Worm (Caenorhabditis elegans) whole organism, mixed stage, embryonic: ENCODE results near the gene F19B10.1.

ENCODE experiments used
- bed-3 ChIP-seq: fragments of 200-800 bp; sonication (Bioruptor generic); optimal IDR thresholded peaks from 3 replicates; lab custom pipeline; 2018; ENCODE audit warnings: mild to moderate bottlenecking, missing genetic modification characterization, moderate library complexity, missing compliant biosample characterization
- ceh-39 ChIP-seq: fragments of 150-350 bp; optimal IDR thresholded peaks from 2 replicates; lab custom pipeline; 2014; ENCODE audit warnings: missing biosample characterization, missing genetic modification characterization
- ceh-83 ChIP-seq: fragments of 200-800 bp; sonication (Bioruptor generic); optimal IDR thresholded peaks from 2 replicates; lab custom pipeline; 2018; ENCODE audit warnings: mild to moderate bottlenecking, missing genetic modification characterization, missing compliant biosample characterization
- elt-1 ChIP-seq: sonication (generic microtip); optimal IDR thresholded peaks from 2 replicates; lab custom pipeline; 2017; ENCODE audit warnings: missing genetic modification characterization, mild to moderate bottlenecking, missing compliant biosample characterization, antibody characterized with exemption, moderate library complexity, borderline replicate concordance; ENCODE audit not compliant: insufficient read depth
- flh-1 ChIP-seq: fragments of 200-800 bp; sonication (Bioruptor generic); optimal IDR thresholded peaks from 2 replicates; lab custom pipeline; 2018; ENCODE audit warnings: mild to moderate bottlenecking, missing genetic modification characterization, moderate library complexity, missing compliant biosample characterization
- ham-2 ChIP-seq: fragments of 200-800 bp; sonication (Bioruptor generic); optimal IDR thresholded peaks from 2 replicates; lab custom pipeline; 2018; ENCODE audit warnings: mild to moderate bottlenecking, missing genetic modification characterization, missing compliant biosample characterization
- hlh-1 ChIP-seq: fragments of 150-350 bp; optimal IDR thresholded peaks from 2 replicates; lab custom pipeline; 2014; ENCODE audit warnings: missing biosample characterization, missing genetic modification reagents, missing genetic modification characterization
- lin-13 ChIP-seq: fragments of 150-350 bp; optimal IDR thresholded peaks from 2 replicates; lab custom pipeline; 2014; ENCODE audit warnings: missing biosample characterization, missing genetic modification characterization
- lin-32 ChIP-seq: fragments of 200-800 bp; sonication (Bioruptor generic); optimal IDR thresholded peaks from 2 replicates; lab custom pipeline; 2018; ENCODE audit warnings: mild to moderate bottlenecking, missing genetic modification characterization, missing compliant biosample characterization
- lsy-2 ChIP-seq: fragments of 150-350 bp; optimal IDR thresholded peaks from 2 replicates; lab custom pipeline; 2014; ENCODE audit warnings: missing biosample characterization, missing genetic modification characterization
- mab-5 ChIP-seq: fragments of 150-350 bp; optimal IDR thresholded peaks from 2 replicates; lab custom pipeline; 2014; ENCODE audit warnings: missing biosample characterization, missing genetic modification characterization
- mls-2 ChIP-seq: sonication (generic microtip); optimal IDR thresholded peaks from 2 replicates; lab custom pipeline; 2016; ENCODE audit warnings: mild to moderate bottlenecking, missing genetic modification characterization, moderate library complexity, missing compliant biosample characterization
- nhr-237 ChIP-seq: fragments of 150-350 bp; optimal IDR thresholded peaks from 2 replicates; lab custom pipeline; 2014; ENCODE audit warnings: missing biosample characterization, missing genetic modification characterization
- nhr-28 ChIP-seq: fragments of 150-350 bp; optimal IDR thresholded peaks from 2 replicates; lab custom pipeline; 2014; ENCODE audit warnings: missing biosample characterization, missing genetic modification characterization
- pha-4 ChIP-seq: fragments of 150-350 bp; optimal IDR thresholded peaks from 2 replicates; lab custom pipeline; 2018; ENCODE audit warnings: missing biosample characterization, missing genetic modification reagents, missing genetic modification characterization
- sem-2 ChIP-seq: fragments of 200-800 bp; sonication (Bioruptor generic); optimal IDR thresholded peaks from 2 replicates; lab custom pipeline; 2018; ENCODE audit warnings: mild to moderate bottlenecking, missing genetic modification characterization, missing compliant biosample characterization
- snpc-4 ChIP-seq: fragments of 150-350 bp; optimal IDR thresholded peaks from 2 replicates; lab custom pipeline; 2014; ENCODE audit warnings: missing biosample characterization, missing genetic modification characterization
- tbx-8 ChIP-seq: fragments of 200-800 bp; sonication (Bioruptor generic); optimal IDR thresholded peaks from 2 replicates; lab custom pipeline; 2018; ENCODE audit warnings: mild to moderate bottlenecking, missing genetic modification characterization, moderate library complexity, missing compliant biosample characterization
- unc-120 ChIP-seq: sonication (generic microtip); optimal IDR thresholded peaks from 2 replicates; lab custom pipeline; 2017; ENCODE audit warnings: missing genetic modification characterization, missing compliant biosample characterization; ENCODE audit not compliant: poor library complexity, severe bottlenecking
- unc-39 ChIP-seq: fragments of 150-350 bp; optimal IDR thresholded peaks from 2 replicates; lab custom pipeline; 2014; ENCODE audit warnings: missing biosample characterization, missing genetic modification characterization
- unc-62 ChIP-seq: fragments of 150-350 bp; optimal IDR thresholded peaks from 2 replicates; lab custom pipeline; 2014; ENCODE audit warnings: missing biosample characterization, missing genetic modification reagents, missing genetic modification characterization
- ztf-11 ChIP-seq: fragments of 150-350 bp; optimal IDR thresholded peaks from 2 replicates; lab custom pipeline; 2014; ENCODE audit warnings: missing biosample characterization, missing genetic modification characterization

F19B10.1 gene

DNA sequence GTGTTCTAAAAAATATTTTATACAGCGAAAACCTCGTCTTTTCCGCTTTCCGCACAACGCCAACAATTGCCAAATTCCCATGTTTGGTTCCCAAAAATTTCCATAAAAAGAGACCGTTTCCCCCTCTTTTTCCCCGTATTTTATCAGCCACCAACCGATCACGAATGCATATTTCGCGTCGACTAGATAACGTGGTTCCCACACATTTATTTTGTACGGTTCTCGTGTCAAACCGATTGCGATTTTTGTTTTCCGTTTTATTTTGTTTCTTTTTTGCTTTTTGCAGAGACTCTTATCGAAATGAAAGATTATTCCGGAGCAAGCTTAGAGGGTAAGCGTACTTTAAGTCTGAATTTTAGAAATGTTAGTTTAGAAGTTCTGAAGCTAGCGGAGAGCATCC lies 38.0 kb downstream of the F19B10.1 start, which contains the start of gene C46E10.3:
Gene C46E10.3 (plus strand): TSS at position 301 of the 400 bp plus-strand sequence.
- TF ChIP-seq tbx-8, result no peak
- no peak for TF ChIP-seq sem-2 (GFP tag; lab: Kevin White, UChicago)
- no peak for TF ChIP-seq lin-13 (tag; lab: Kevin White, UChicago)
- no peak for TF ChIP-seq unc-62 (GFP tag; lab: Kevin White, UChicago)
- no peak for TF ChIP-seq ceh-83 (GFP tag; lab: Kevin White, UChicago)
- no peak for TF ChIP-seq mls-2 (tag; lab: Kevin White, UChicago)
- TF ChIP-seq ztf-11 (tag; lab: Kevin White, UChicago), result no peak
- TF ChIP-seq, all 35 proteins: peak for 0

- TF ChIP-seq unc-62 (GFP tag; lab: Kevin White, UChicago) (no peak), unc-120 (tag; lab: Kevin White, UChicago) (no peak), ham-2 (GFP tag; lab: Kevin White, UChicago) (no peak), ceh-83 (GFP tag; lab: Kevin White, UChicago) (no peak), pha-4 (no peak), ceh-39 (no peak), elt-1 (no peak), ztf-11 (tag; lab: Kevin White, UChicago) (no peak), unc-39 (tag; lab: Kevin White, UChicago) (no peak), mab-5 (tag; lab: Kevin White, UChicago) (no peak), lsy-2 (no peak), hlh-1 (tag; lab: Kevin White, UChicago) (no peak), flh-1 (no peak), snpc-4 (no peak), tbx-8 (no peak), nhr-237 (tag; lab: Kevin White, UChicago) (no peak), bed-3 (GFP tag; lab: Kevin White, UChicago) (no peak), nhr-28 (tag; lab: Kevin White, UChicago) (no peak)
Observed at ce11 chrII:3724175-3724715, 41.3 kb downstream of the F19B10.1 start, which contains the start of gene C46E10.1. C46E10.1 (plus strand) TSS chrII:3724225.

DNA sequence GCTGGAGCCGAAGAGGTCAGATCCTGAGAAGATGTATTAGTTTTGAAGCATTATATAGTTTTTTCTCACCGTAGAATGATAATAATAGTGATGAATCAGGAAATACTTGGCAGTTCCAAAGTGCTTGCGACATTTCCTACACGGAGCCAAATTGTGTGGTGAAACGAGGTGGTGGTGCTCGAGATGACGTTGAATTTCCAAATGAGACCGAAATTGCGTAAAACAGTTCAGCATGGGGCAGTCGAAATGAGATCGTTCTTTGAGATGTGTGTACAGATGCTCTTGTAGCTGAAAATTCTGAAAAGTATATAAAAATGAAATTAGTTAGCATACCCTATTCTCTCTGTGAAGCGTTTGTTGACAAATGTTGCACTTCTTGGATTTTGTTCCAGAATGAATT lies 45.0 kb downstream of the F19B10.1 start, which contains the start of gene C46E10.8:
Gene C46E10.8 (minus strand): TSS at position 101 of the 400 bp plus-strand sequence.
- TF ChIP-seq snpc-4, result no peak

- TF ChIP-seq mab-5 (tag; lab: Kevin White, UChicago) (no peak), lin-32 (GFP tag; lab: Kevin White, UChicago) (no peak), tbx-8 (no peak), nhr-28 (tag; lab: Kevin White, UChicago) (no peak)
Observed at ce11 chrII:3731723-3732122, 48.7 kb downstream of the F19B10.1 start, which contains the start of the genes sdz-12 and bath-31. sdz-12 (minus strand) TSS chrII:3731823. bath-31 (plus strand) TSS chrII:3731973.
